Worm (Caenorhabditis elegans): ENCODE data around the gene elt-1.

ce11 chrIV:9655556-9655955, 40.8 kb downstream of the elt-1 start:
- TF ChIP-seq snpc-4 (GFP tag; optimal IDR thresholded peaks at IDR 0.05) (no peak), snpc-4 (tag; optimal IDR thresholded peaks at IDR 0.05) (no peak), hlh-12 (tag; optimal IDR thresholded peaks at IDR 0.05) (no peak), T26A5.8 (tag; optimal IDR thresholded peaks at IDR 0.05) (no peak), nhr-80 (tag; optimal IDR thresholded peaks at IDR 0.05) (no peak), efl-1 (GFP tag; optimal IDR thresholded peaks at IDR 0.05) (no peak)
